Fruit fly (Drosophila melanogaster): ENCODE results near the gene eIF4E3.
"Not testable (repeated sequence)": the region's sequence is repeated elsewhere in the genome, so short reads cannot be mapped to it uniquely, and the experiment has no call there.

eIF4E3 gene

dm6 chr3L:8218883-8219282, 10.1 kb upstream of the eIF4E3 start, which contains the start of gene CG13674:
CG13674 (minus strand) TSS chr3L:8218983.
- TF ChIP-seq CTCF (optimal IDR thresholded peaks at IDR 0.05) (no peak), CG8478 (optimal IDR thresholded peaks at IDR 0.05) (no peak)

DNA sequence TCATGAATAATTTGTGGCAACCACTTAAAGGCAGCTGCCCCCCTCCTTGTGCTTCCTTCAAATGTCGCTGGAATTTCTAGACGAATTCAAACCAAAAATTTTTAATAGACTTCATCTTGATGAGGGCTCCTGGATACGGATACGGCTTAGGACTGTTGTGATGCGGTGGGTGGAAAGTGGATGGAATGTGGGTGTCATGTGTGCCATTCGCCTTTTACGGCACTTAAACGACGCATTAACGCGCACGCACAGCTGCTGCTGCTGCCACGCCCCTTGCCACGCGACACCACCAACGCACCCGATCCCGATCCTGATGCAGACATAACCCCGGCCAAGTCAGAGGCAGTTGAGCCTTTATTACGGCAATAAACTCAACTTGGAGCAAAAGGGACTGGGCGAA, 9.3 kb upstream of the eIF4E3 start:
- no peak for TF ChIP-seq CG8478 (optimal IDR thresholded peaks at IDR 0.05)
- no peak for TF ChIP-seq CTCF (optimal IDR thresholded peaks at IDR 0.05)

dm6 chr3L:8221835-8222234, 7.2 kb upstream of the eIF4E3 start, which contains the start of gene CG13678:
CG13678 (plus strand) TSS chr3L:8222141.
- no peak for TF ChIP-seq CTCF (optimal IDR thresholded peaks at IDR 0.05)
- no peak for TF ChIP-seq CG8478 (optimal IDR thresholded peaks at IDR 0.05)

DNA sequence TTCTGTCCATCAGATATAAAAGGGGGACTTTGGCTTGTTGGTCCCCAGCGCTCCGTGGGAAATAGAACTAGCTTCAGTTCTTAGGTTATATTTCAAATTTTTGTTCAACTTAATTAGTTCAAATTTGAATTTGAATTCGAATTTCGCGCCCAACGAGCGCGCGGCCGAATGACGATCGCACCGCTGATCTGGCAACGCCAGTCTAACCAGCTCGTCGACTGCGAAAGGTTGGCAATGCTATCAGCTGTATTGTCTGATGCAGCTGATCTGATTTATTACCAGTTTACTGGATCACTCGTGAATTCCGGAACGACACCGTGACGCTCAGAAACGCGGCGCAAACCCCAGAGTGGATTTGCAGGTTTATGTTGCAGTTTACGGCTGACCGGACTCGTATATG, 9.3 kb downstream of the eIF4E3 start, which contains the start of gene Dscam4:
Gene Dscam4 (plus strand): TSS at position 301 of the 400 bp plus-strand sequence.
- not testable (repeated sequence) for TF ChIP-seq CTCF, CG8478 (optimal IDR thresholded peaks at IDR 0.05)

- TF ChIP-seq CTCF (optimal IDR thresholded peaks at IDR 0.05), result no peak
- no peak for TF ChIP-seq CG8478 (optimal IDR thresholded peaks at IDR 0.05)
Measured at dm6 chr3L:8240501-8240900, 11.5 kb downstream of the eIF4E3 start, which contains the start of gene CG7213. CG7213 (minus strand) TSS chr3L:8240601.

- no peak for TF ChIP-seq CTCF (optimal IDR thresholded peaks at IDR 0.05)
- TF ChIP-seq CG8478 (optimal IDR thresholded peaks at IDR 0.05), result no peak
Measured at dm6 chr3L:8240932-8241331, 11.9 kb downstream of the eIF4E3 start.

All from S2 (cell line).